Worm (Caenorhabditis elegans) whole organism, midembryonic: Measurements from ENCODE around the gene ZK856.16.

Experiments used
- T22C8.4 ChIP-seq: fragments of 200-800 bp; sonication (Bioruptor generic); IDR thresholded peaks from 2 replicates; pipeline ENCODE4 v1.3.6; 2022; ENCODE audit warnings: missing genetic modification characterization, missing compliant biosample characterization
- cog-1 ChIP-seq: sonication (generic microtip); optimal IDR thresholded peaks from 2 replicates; lab custom pipeline; 2016; ENCODE audit warnings: missing genetic modification characterization, missing compliant biosample characterization
- flt-1 ChIP-seq: fragments of 200-800 bp; sonication (Bioruptor generic); IDR thresholded peaks from 2 replicates; pipeline ENCODE4 v1.3.6; 2022; ENCODE audit warnings: missing genetic modification characterization, missing compliant biosample characterization
- klf-2 ChIP-seq: fragments of 200-800 bp; sonication (Bioruptor generic); conservative IDR thresholded peaks from 2 replicates; pipeline ENCODE4 v1.3.6; 2022; ENCODE audit warnings: missing genetic modification reagents, missing genetic modification characterization, missing compliant biosample characterization
- med-1 ChIP-seq: sonication (generic microtip); optimal IDR thresholded peaks from 2 replicates; lab custom pipeline; 2017; ENCODE audit warnings: missing genetic modification characterization, mild to moderate bottlenecking, missing compliant biosample characterization, antibody characterized with exemption, missing genetic modification reagents; ENCODE audit not compliant: insufficient read depth
- ref-1 ChIP-seq: fragments of 200-800 bp; sonication (Bioruptor generic); conservative IDR thresholded peaks from 2 replicates; pipeline ENCODE4 v1.3.6; 2022; ENCODE audit warnings: missing genetic modification reagents, missing genetic modification characterization, missing compliant biosample characterization
- tab-1 ChIP-seq: fragments of 200-800 bp; sonication (Bioruptor generic); IDR thresholded peaks from 2 replicates; pipeline ENCODE4 v1.3.6; 2022; ENCODE audit warnings: missing genetic modification characterization, missing compliant biosample characterization
- ztf-23 ChIP-seq: fragments of 200-800 bp; sonication (Bioruptor generic); IDR thresholded peaks from 2 replicates; pipeline ENCODE4 v1.3.6; 2022; ENCODE audit warnings: missing genetic modification reagents, missing genetic modification characterization, missing compliant biosample characterization
- ztf-29 ChIP-seq: fragments of 200-800 bp; sonication (Bioruptor generic); IDR thresholded peaks from 2 replicates; pipeline ENCODE4 v1.3.6; 2022; ENCODE audit warnings: missing genetic modification reagents, missing genetic modification characterization, missing compliant biosample characterization

ZK856.16 gene

ce11 chrV:10160954-10161353, 44.4 kb downstream of the ZK856.16 start, which contains the start of gene C51E3.10:
Gene C51E3.10, minus strand, starts transcription at chrV:10161134.
- TF ChIP-seq cog-1 (tag; lab: Kevin White, UChicago) (no peak), klf-2 (GFP tag; lab: Robert Waterston, UW) (no peak)

- no peak for TF ChIP-seq ztf-23 (GFP tag; lab: Robert Waterston, UW)
- no peak for TF ChIP-seq T22C8.4 (GFP tag; lab: Robert Waterston, UW)
- no peak for TF ChIP-seq tab-1
- no peak for TF ChIP-seq med-1
- TF ChIP-seq flt-1 (GFP tag; lab: Robert Waterston, UW), result no peak
- TF ChIP-seq ztf-29 (GFP tag; lab: Robert Waterston, UW), result no peak
- no peak for TF ChIP-seq cog-1 (tag; lab: Kevin White, UChicago)
- no peak for TF ChIP-seq klf-2 (GFP tag; lab: Robert Waterston, UW)
- no peak for TF ChIP-seq ref-1 (GFP tag; lab: Robert Waterston, UW)
Observed at ce11 chrV:10159972-10160371, 45.4 kb downstream of the ZK856.16 start.

ce11 chrV:10158528-10158927, 46.9 kb downstream of the ZK856.16 start, which contains the start of gene srsx-30:
Gene srsx-30, plus strand, starts transcription at chrV:10158828.
- TF ChIP-seq ztf-23 (GFP tag; lab: Robert Waterston, UW), result no peak
- TF ChIP-seq ref-1 (GFP tag; lab: Robert Waterston, UW), result no peak
- no peak for TF ChIP-seq T22C8.4 (GFP tag; lab: Robert Waterston, UW)
- TF ChIP-seq klf-2 (GFP tag; lab: Robert Waterston, UW), result no peak
- no peak for TF ChIP-seq tab-1
- no peak for TF ChIP-seq flt-1 (GFP tag; lab: Robert Waterston, UW)
- TF ChIP-seq ztf-29 (GFP tag; lab: Robert Waterston, UW), result no peak
- TF ChIP-seq cog-1 (tag; lab: Kevin White, UChicago), result no peak
- TF ChIP-seq med-1, result no peak
